Worm (Caenorhabditis elegans) whole organism, mixed stage, embryonic: ENCODE data around the gene str-99.

Experiments used
- M03D4.4 ChIP-seq: sonication (generic microtip); optimal IDR thresholded peaks from 2 replicates; lab custom pipeline; 2017; ENCODE audit warnings: mild to moderate bottlenecking, missing genetic modification characterization, missing compliant biosample characterization
- blmp-1 ChIP-seq: fragments of 150-350 bp; optimal IDR thresholded peaks from 2 replicates; lab custom pipeline; 2014; ENCODE audit warnings: missing biosample characterization, missing genetic modification characterization
- ceh-83 ChIP-seq: fragments of 200-800 bp; sonication (Bioruptor generic); optimal IDR thresholded peaks from 2 replicates; lab custom pipeline; 2018; ENCODE audit warnings: mild to moderate bottlenecking, missing genetic modification characterization, missing compliant biosample characterization
- ces-1 ChIP-seq: fragments of 150-350 bp; optimal IDR thresholded peaks from 2 replicates; lab custom pipeline; 2014; ENCODE audit warnings: missing biosample characterization, missing genetic modification reagents, missing genetic modification characterization
- flh-1 ChIP-seq: fragments of 200-800 bp; sonication (Bioruptor generic); optimal IDR thresholded peaks from 2 replicates; lab custom pipeline; 2018; ENCODE audit warnings: mild to moderate bottlenecking, missing genetic modification characterization, moderate library complexity, missing compliant biosample characterization
- lin-13 ChIP-seq: fragments of 150-350 bp; optimal IDR thresholded peaks from 2 replicates; lab custom pipeline; 2014; ENCODE audit warnings: missing biosample characterization, missing genetic modification characterization
- mab-5 ChIP-seq: fragments of 150-350 bp; optimal IDR thresholded peaks from 2 replicates; lab custom pipeline; 2014; ENCODE audit warnings: missing biosample characterization, missing genetic modification characterization
- nhr-28 ChIP-seq: fragments of 150-350 bp; optimal IDR thresholded peaks from 2 replicates; lab custom pipeline; 2014; ENCODE audit warnings: missing biosample characterization, missing genetic modification characterization
- nhr-76 ChIP-seq: sonication (generic microtip); optimal IDR thresholded peaks from 2 replicates; lab custom pipeline; 2017; ENCODE audit warnings: missing biosample characterization, missing genetic modification characterization
- pha-4 ChIP-seq: fragments of 150-350 bp; optimal IDR thresholded peaks from 2 replicates; lab custom pipeline; 2018; ENCODE audit warnings: missing biosample characterization, missing genetic modification reagents, missing genetic modification characterization
- snpc-4 ChIP-seq: fragments of 150-350 bp; optimal IDR thresholded peaks from 2 replicates; lab custom pipeline; 2014; ENCODE audit warnings: missing biosample characterization, missing genetic modification characterization
- tbx-8 ChIP-seq: fragments of 200-800 bp; sonication (Bioruptor generic); optimal IDR thresholded peaks from 2 replicates; lab custom pipeline; 2018; ENCODE audit warnings: mild to moderate bottlenecking, missing genetic modification characterization, moderate library complexity, missing compliant biosample characterization
- unc-62 ChIP-seq: fragments of 150-350 bp; optimal IDR thresholded peaks from 2 replicates; lab custom pipeline; 2014; ENCODE audit warnings: missing biosample characterization, missing genetic modification reagents, missing genetic modification characterization

DNA sequence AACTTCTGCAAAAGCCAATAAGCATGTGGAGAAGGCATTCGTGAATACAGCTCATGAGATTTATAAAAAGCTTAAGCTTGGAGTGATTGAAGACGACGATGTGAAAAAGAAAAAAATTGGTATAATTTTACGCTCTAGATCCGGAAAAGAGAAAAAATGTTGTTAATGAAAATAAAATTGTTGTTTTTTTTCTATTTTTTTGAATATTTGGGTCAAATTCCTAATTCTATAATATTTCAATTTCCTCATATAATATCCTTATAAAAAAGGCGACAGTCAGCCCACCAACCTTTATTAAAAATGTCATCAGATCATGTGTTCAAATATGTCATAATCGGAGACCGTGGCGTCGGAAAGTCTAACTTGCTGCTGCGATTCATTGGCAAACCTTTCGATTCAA, 37.1 kb upstream of the str-99 start, which contains the start of gene rabr-3:
- TF ChIP-seq ces-1 (GFP tag; lab: Kevin White, UChicago) (no peak), M03D4.4 (tag; lab: Kevin White, UChicago) (no peak), snpc-4 (tag; lab: Kevin White, UChicago) (no peak), tbx-8 (GFP tag; lab: Kevin White, UChicago) (no peak), ceh-83 (no peak), nhr-28 (tag; lab: Kevin White, UChicago) (no peak), nhr-76 (tag; lab: Kevin White, UChicago) (no peak), lin-13 (tag; lab: Kevin White, UChicago) (no peak), blmp-1 (no peak), unc-62 (GFP tag; lab: Kevin White, UChicago) (no peak), flh-1 (GFP tag; lab: Kevin White, UChicago) (no peak), pha-4 (tag; lab: Kevin White, UChicago) (no peak), mab-5 (tag; lab: Kevin White, UChicago) (no peak)
